Fruit fly (Drosophila melanogaster) whole organism, embryonic: ENCODE measurements around the gene Cpr23B.
A peak's percentile ranks its signal among the peaks of the same experiment; 100 is the strongest.

Experiments
- CG10959 ChIP-seq: fragments of 200-800 bp; sonication (Bioruptor generic); IDR thresholded peaks from 2 replicates; pipeline ENCODE4 v1.3.6; 2022; ENCODE audit warnings: missing biosample characterization, missing genetic modification characterization
- CG12155 ChIP-seq: fragments of 200-800 bp; sonication (Bioruptor generic); optimal IDR thresholded peaks from 3 replicates; lab custom pipeline; 2016; ENCODE audit warnings: missing biosample characterization, missing genetic modification characterization
- CG12219 ChIP-seq: fragments of 200-800 bp; sonication (Bioruptor generic); optimal IDR thresholded peaks from 3 replicates; lab custom pipeline; 2018; ENCODE audit warnings: missing biosample characterization, mild to moderate bottlenecking, missing genetic modification characterization
- CG16779 ChIP-seq: fragments of 200-800 bp; sonication (Bioruptor generic); IDR thresholded peaks from 2 replicates; pipeline ENCODE4 v1.3.6; 2022; ENCODE audit warnings: missing biosample characterization, missing genetic modification characterization
- CG17568 ChIP-seq: fragments of 200-800 bp; sonication (Bioruptor generic); optimal IDR thresholded peaks from 2 replicates; lab custom pipeline; 2018; ENCODE audit warnings: missing biosample characterization, mild to moderate bottlenecking, missing genetic modification characterization, moderate library complexity
- CG2199 ChIP-seq: fragments of 200-800 bp; sonication (Bioruptor generic); IDR thresholded peaks from 3 replicates; pipeline ENCODE4 v1.3.6; 2022; ENCODE audit warnings: missing biosample characterization, missing genetic modification characterization
- CG2678 ChIP-seq: fragments of 200-800 bp; sonication (Bioruptor generic); optimal IDR thresholded peaks from 3 replicates; lab custom pipeline; 2019; ENCODE audit warnings: missing biosample characterization, mild to moderate bottlenecking, missing genetic modification characterization, moderate library complexity
- CG4328 ChIP-seq: fragments of 200-800 bp; sonication (Bioruptor generic); optimal IDR thresholded peaks from 3 replicates; lab custom pipeline; 2017; ENCODE audit warnings: missing biosample characterization, missing genetic modification reagents, missing genetic modification characterization
- CG43689 ChIP-seq: fragments of 200-800 bp; sonication (Bioruptor generic); IDR thresholded peaks from 2 replicates; pipeline ENCODE4 v1.3.6; 2022; ENCODE audit warnings: missing biosample characterization, missing genetic modification characterization
- CG4404 ChIP-seq: fragments of 200-800 bp; sonication (Bioruptor generic); IDR thresholded peaks from 2 replicates; pipeline ENCODE4 v1.3.6; 2022; ENCODE audit warnings: missing biosample characterization, missing genetic modification characterization
- CG4424 ChIP-seq: fragments of 200-800 bp; sonication (Bioruptor generic); optimal IDR thresholded peaks from 3 replicates; lab custom pipeline; 2016; ENCODE audit warnings: missing biosample characterization, missing genetic modification characterization
- CG4617 ChIP-seq: fragments of 200-800 bp; sonication (Bioruptor generic); optimal IDR thresholded peaks from 3 replicates; lab custom pipeline; 2016; ENCODE audit warnings: missing biosample characterization, missing genetic modification characterization, borderline replicate concordance
- CG7745 ChIP-seq: fragments of 200-800 bp; sonication (Bioruptor generic); optimal IDR thresholded peaks from 2 replicates; lab custom pipeline; 2018; ENCODE audit warnings: missing biosample characterization, mild to moderate bottlenecking, missing genetic modification characterization, moderate library complexity
- CG7786 ChIP-seq: fragments of 200-800 bp; sonication (Bioruptor generic); optimal IDR thresholded peaks from 2 replicates; lab custom pipeline; 2016; ENCODE audit warnings: missing biosample characterization, missing genetic modification characterization
- CG8290 ChIP-seq, 3 experiments: fragments of 200-800 bp; sonication (Bioruptor generic); optimal IDR thresholded peaks; 2 replicates each; lab custom pipeline; 2016 to 2019; ENCODE audit warnings: missing biosample characterization in 3 of 3, missing genetic modification characterization in 3 of 3, mild to moderate bottlenecking in 2 of 3, moderate library complexity in 1 of 3
- CG9609 ChIP-seq: fragments of 200-800 bp; sonication (Bioruptor generic); optimal IDR thresholded peaks from 3 replicates; lab custom pipeline; 2016; ENCODE audit warnings: missing biosample characterization, missing genetic modification characterization
- D ChIP-seq, 2 experiments: fragments of 200-800 bp in 1 of 2; fragments of >200 bp in 1 of 2; sonication (Bioruptor generic) in 1 of 2; optimal IDR thresholded peaks; 2 replicates in 1 of 2; 3 replicates in 1 of 2; lab custom pipeline; 2017; ENCODE audit warnings: mild to moderate bottlenecking in 1 of 2, missing biosample characterization in 1 of 2, missing genetic modification characterization in 1 of 2, missing genetic modification reagents in 1 of 2
- Deaf1 ChIP-seq: fragments of 200-800 bp; optimal IDR thresholded peaks from 3 replicates; lab custom pipeline; 2019; ENCODE audit warnings: missing biosample characterization, mild to moderate bottlenecking, missing genetic modification characterization, moderate library complexity
- Dfd ChIP-seq, 2 experiments: fragments of >200 bp; optimal IDR thresholded peaks; 2 replicates each; lab custom pipeline; 2017; ENCODE audit warnings: missing biosample characterization in 2 of 2, missing genetic modification characterization in 2 of 2
- Fer2 ChIP-seq: fragments of 200-800 bp; sonication (Bioruptor generic); optimal IDR thresholded peaks from 2 replicates; lab custom pipeline; 2018; ENCODE audit warnings: missing biosample characterization, mild to moderate bottlenecking, missing genetic modification characterization, moderate library complexity
- MESR4 ChIP-seq: fragments of 200-800 bp; sonication (Bioruptor generic); optimal IDR thresholded peaks from 2 replicates; lab custom pipeline; 2018; ENCODE audit warnings: missing biosample characterization, mild to moderate bottlenecking, missing genetic modification characterization, moderate library complexity
- chinmo ChIP-seq: fragments of 200-800 bp; sonication (Bioruptor generic); IDR thresholded peaks from 4 replicates; pipeline ENCODE4 v1.3.6; 2022; ENCODE audit warnings: missing biosample characterization, missing genetic modification characterization; ENCODE audit not compliant: partially characterized antibody
- chm ChIP-seq: fragments of 200-800 bp; sonication (Bioruptor generic); IDR thresholded peaks from 2 replicates; pipeline ENCODE4 v1.3.6; 2022; ENCODE audit warnings: missing biosample characterization, missing genetic modification characterization
- ci ChIP-seq: fragments of 200-800 bp; sonication (Bioruptor generic); IDR thresholded peaks from 3 replicates; pipeline ENCODE4 v1.3.6; 2022; ENCODE audit warnings: missing biosample characterization, missing genetic modification characterization
- crc ChIP-seq: fragments of 200-800 bp; sonication (Bioruptor generic); optimal IDR thresholded peaks from 2 replicates; lab custom pipeline; 2016; ENCODE audit warnings: missing biosample characterization, missing genetic modification characterization
- danr ChIP-seq: fragments of 200-800 bp; sonication (Bioruptor generic); IDR thresholded peaks from 2 replicates; pipeline ENCODE4 v1.3.6; 2022; ENCODE audit warnings: missing biosample characterization, missing genetic modification characterization
- dysf ChIP-seq: fragments of 200-800 bp; sonication (Bioruptor generic); IDR thresholded peaks from 3 replicates; pipeline ENCODE4 v1.3.6; 2022; ENCODE audit warnings: missing biosample characterization, missing genetic modification characterization
- en ChIP-seq: fragments of 200-800 bp; sonication (Bioruptor generic); optimal IDR thresholded peaks from 2 replicates; lab custom pipeline; 2016; ENCODE audit warnings: missing biosample characterization, missing genetic modification characterization
- exex ChIP-seq: fragments of 200-800 bp; sonication (Bioruptor generic); optimal IDR thresholded peaks from 4 replicates; lab custom pipeline; 2018; ENCODE audit warnings: missing biosample characterization, mild to moderate bottlenecking, missing genetic modification characterization, moderate library complexity
- fu2 ChIP-seq: fragments of 200-800 bp; sonication (Bioruptor generic); optimal IDR thresholded peaks from 2 replicates; lab custom pipeline; 2016; ENCODE audit warnings: missing biosample characterization, missing genetic modification characterization
- klu ChIP-seq: fragments of 200-800 bp; sonication (Bioruptor generic); IDR thresholded peaks from 2 replicates; pipeline ENCODE4 v1.3.6; 2022; ENCODE audit warnings: missing biosample characterization, missing genetic modification characterization
- lov ChIP-seq, 2 experiments: fragments of 200-800 bp in 1 of 2; fragments of >200 bp in 1 of 2; sonication (Bioruptor generic) in 1 of 2; IDR thresholded peaks in 1 of 2; optimal IDR thresholded peaks in 1 of 2; 2 replicates in 1 of 2; 3 replicates in 1 of 2; pipeline versions ENCODE4 v1.3.6 to Lab custom; 2017 to 2022; ENCODE audit warnings: missing biosample characterization in 1 of 2, missing genetic modification characterization in 1 of 2
- nmo ChIP-seq: fragments of 200-800 bp; sonication (Bioruptor generic); optimal IDR thresholded peaks from 2 replicates; lab custom pipeline; 2018; ENCODE audit warnings: missing biosample characterization, mild to moderate bottlenecking, missing genetic modification characterization, moderate library complexity
- pnt ChIP-seq: fragments of 200-800 bp; sonication (Bioruptor generic); optimal IDR thresholded peaks from 3 replicates; lab custom pipeline; 2016; ENCODE audit warnings: missing biosample characterization, missing genetic modification characterization
- rib ChIP-seq: fragments of 200-800 bp; sonication (Bioruptor generic); IDR thresholded peaks from 2 replicates; pipeline ENCODE4 v1.3.6; 2022; ENCODE audit warnings: missing biosample characterization, missing genetic modification characterization
- sim ChIP-seq: fragments of 200-800 bp; sonication (Bioruptor generic); IDR thresholded peaks from 2 replicates; pipeline ENCODE4 v1.3.6; 2022; ENCODE audit warnings: missing biosample characterization, missing genetic modification characterization
- slp2 ChIP-seq: fragments of 200-800 bp; sonication (Bioruptor generic); optimal IDR thresholded peaks from 2 replicates; lab custom pipeline; 2016; ENCODE audit warnings: missing biosample characterization, missing genetic modification characterization
- tll ChIP-seq, 2 experiments: fragments of 200-800 bp in 1 of 2; fragments of >200 bp in 1 of 2; sonication (Bioruptor generic) in 1 of 2; optimal IDR thresholded peaks; 2 replicates each; lab custom pipeline; 2017 to 2019; ENCODE audit warnings: missing biosample characterization in 2 of 2, missing genetic modification characterization in 2 of 2, mild to moderate bottlenecking in 1 of 2, moderate library complexity in 1 of 2
- unc-4 ChIP-seq: fragments of 200-800 bp; sonication (Bioruptor generic); IDR thresholded peaks from 2 replicates; pipeline ENCODE4 v1.3.6; 2022; ENCODE audit warnings: missing biosample characterization, missing genetic modification characterization; ENCODE audit not compliant: partially characterized antibody
- wor ChIP-seq: fragments of 200-800 bp; sonication (Bioruptor generic); IDR thresholded peaks from 2 replicates; pipeline ENCODE4 v1.3.6; 2022; ENCODE audit warnings: missing biosample characterization, missing genetic modification characterization
- zfh2 ChIP-seq: fragments of 200-800 bp; sonication (Bioruptor generic); optimal IDR thresholded peaks from 2 replicates; lab custom pipeline; 2016; ENCODE audit warnings: missing biosample characterization, missing genetic modification characterization

Gene Cpr23B

dm6 chr2L:2874185-2874541 is 36.0 kb downstream of the Cpr23B start, which contains the start of gene Ifrd1:
Gene Ifrd1, minus strand, starts transcription at chr2L:2874489.
- TF ChIP-seq CG4424 (GFP tag; lab: Kevin White, UChicago) (no peak), chinmo (peak; percentile 38; the same call in 2 of the 4 replicates), CG2678 (tag; lab: Kevin White, UChicago) (no peak), klu (GFP tag; lab: Robert Waterston, UW) (no peak), CG4617 (GFP tag; lab: Kevin White, UChicago) (peak; percentile 4), chm (GFP tag; lab: Robert Waterston, UW) (peak; percentile 62; the same call in 1 of the 2 replicates), CG43689 (no peak), Fer2 (tag; lab: Kevin White, UChicago) (no peak), crc (GFP tag; lab: Kevin White, UChicago) (no peak), CG4404 (no peak), CG17568 (GFP tag; lab: Kevin White, UChicago) (peak; percentile 11), CG10959 (no peak), slp2 (GFP tag; lab: Kevin White, UChicago) (no peak), wor (GFP tag; lab: Robert Waterston, UW) (no peak), CG9609 (no peak), MESR4 (peak; percentile 82), pnt (GFP tag; lab: Kevin White, UChicago) (no peak), lov (optimal IDR thresholded peaks at IDR 0.05; lab: Kevin White, UChicago) (no peak), lov (GFP tag; IDR thresholded peaks at IDR 0.05; lab: Robert Waterston, UW) (no peak), tll (GFP tag; optimal IDR thresholded peaks at IDR 0.05; lab: Kevin White, UChicago) (no peak), nmo (GFP tag; lab: Kevin White, UChicago) (no peak), ci (GFP tag; lab: Robert Waterston, UW) (peak; percentile 5; the same call in 1 of the 3 replicates), zfh2 (GFP tag; lab: Kevin White, UChicago) (no peak), unc-4 (GFP tag; lab: Robert Waterston, UW) (no peak), CG7786 (GFP tag; lab: Kevin White, UChicago) (no peak), exex (peak; percentile 29), fu2 (GFP tag; lab: Kevin White, UChicago) (no peak), D (optimal IDR thresholded peaks at IDR 0.05; lab: Kevin White, UChicago) (no peak), D (GFP tag; optimal IDR thresholded peaks at IDR 0.05; lab: Kevin White, UChicago) (no peak), Dfd (GFP tag; optimal IDR thresholded peaks at IDR 0.05; lab: Kevin White, UChicago) (no peak), Deaf1 (tag; lab: Kevin White, UChicago) (peak; percentile 5), CG12155 (GFP tag; lab: Kevin White, UChicago) (no peak), rib (GFP tag; lab: Robert Waterston, UW) (0 out of 2 replicates have a peak, but pooled peaks have one; percentile 13), CG8290 (GFP tag; optimal IDR thresholded peaks at IDR 0.05; lab: Kevin White, UChicago) (no peak), CG8290 (tag; optimal IDR thresholded peaks at IDR 0.05; lab: Kevin White, UChicago) (peak in 1 of 2 experiments; percentile 36), dysf (no peak), CG4328 (no peak), CG2199 (GFP tag; lab: Robert Waterston, UW) (0 out of 3 replicates have a peak, but pooled peaks have one; percentile 9), danr (GFP tag; lab: Robert Waterston, UW) (no peak), CG7745 (tag; lab: Kevin White, UChicago) (peak; percentile 100), sim (GFP tag; lab: Robert Waterston, UW) (no peak), en (no peak), CG16779 (GFP tag; lab: Robert Waterston, UW) (no peak), CG12219 (no peak)
